Worm (Caenorhabditis elegans): Measurements from ENCODE around the gene acp-6.

acp-6 gene

DNA sequence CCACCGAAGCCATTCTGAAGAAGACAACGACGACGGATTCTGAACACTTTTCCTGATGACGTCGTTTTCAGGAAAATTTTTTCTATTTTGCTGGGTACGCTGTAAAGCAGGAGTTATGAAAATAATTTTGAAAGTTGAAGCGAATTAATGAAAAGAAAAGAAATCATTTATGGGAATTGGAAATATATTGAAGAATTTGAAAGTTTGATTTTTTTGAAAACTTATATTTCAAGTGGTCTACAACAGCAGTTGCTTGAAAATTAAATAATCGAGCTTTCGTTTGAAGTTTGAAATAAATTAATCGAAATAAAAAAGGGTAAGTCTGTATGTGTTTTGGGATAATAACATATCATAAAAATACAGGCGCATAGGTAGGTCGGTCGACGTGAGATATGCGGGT lies 42.0 kb downstream of the acp-6 start, which contains the start of gene shl-1:
TSS of gene shl-1 (minus strand) at position 101 of the 400 bp plus-strand sequence.
- no peak for TF ChIP-seq sptf-1 (tag; optimal IDR thresholded peaks at IDR 0.05)
- TF ChIP-seq efl-3 (GFP tag; optimal IDR thresholded peaks at IDR 0.05), result no peak
- no peak for TF ChIP-seq hlh-17 (GFP tag; optimal IDR thresholded peaks at IDR 0.05; ENCODE audit: borderline replicate concordance)
- TF ChIP-seq dpl-1 (GFP tag; optimal IDR thresholded peaks at IDR 0.05), result no peak
- TF ChIP-seq ztf-11 (tag; optimal IDR thresholded peaks at IDR 0.05), result no peak
- no peak for TF ChIP-seq egl-13 (tag; optimal IDR thresholded peaks at IDR 0.05)
- TF ChIP-seq fkh-8 (tag; optimal IDR thresholded peaks at IDR 0.05), result no peak
- no peak for TF ChIP-seq mep-1 (tag; optimal IDR thresholded peaks at IDR 0.05)
- no peak for TF ChIP-seq C16A3.4 (tag; optimal IDR thresholded peaks at IDR 0.05)
- no peak for TF ChIP-seq ceh-82 (tag; optimal IDR thresholded peaks at IDR 0.05)
- TF ChIP-seq elt-2 (tag; optimal IDR thresholded peaks at IDR 0.05), result no peak
- no peak for TF ChIP-seq ets-5 (GFP tag; IDR thresholded peaks at IDR 0.05)
- no peak for TF ChIP-seq fos-1 (tag; optimal IDR thresholded peaks at IDR 0.05)
- TF ChIP-seq ceh-63 (GFP tag; optimal IDR thresholded peaks at IDR 0.05), result no peak
- no peak for TF ChIP-seq snu-23 (GFP tag; optimal IDR thresholded peaks at IDR 0.05)
- TF ChIP-seq ceh-90 (tag; optimal IDR thresholded peaks at IDR 0.05), result no peak
- no peak for TF ChIP-seq C04F5.9 (tag; optimal IDR thresholded peaks at IDR 0.05)

DNA sequence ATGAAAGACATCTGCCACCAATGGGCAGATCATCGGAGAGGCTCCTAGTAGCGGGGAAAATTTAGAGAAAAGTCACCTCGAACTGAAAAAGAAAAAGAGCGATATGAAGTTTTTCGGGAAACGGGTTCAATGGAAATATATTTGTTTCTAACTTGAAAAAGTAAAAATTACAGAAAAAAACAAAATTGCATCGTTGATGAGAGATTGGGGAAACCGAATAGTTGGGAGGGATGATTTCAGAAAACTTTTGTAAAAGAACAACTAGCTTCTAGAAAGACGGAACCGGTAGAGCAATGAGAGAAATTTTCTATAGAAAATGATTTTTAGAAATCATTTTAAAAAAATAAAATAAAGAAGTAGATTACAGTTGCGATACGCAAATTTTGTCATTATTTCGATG lies 47.5 kb downstream of the acp-6 start:
- no peak for TF ChIP-seq snu-23 (GFP tag; optimal IDR thresholded peaks at IDR 0.05)
- no peak for TF ChIP-seq nhr-237 (tag; optimal IDR thresholded peaks at IDR 0.05)
- no peak for TF ChIP-seq lir-3 (tag; optimal IDR thresholded peaks at IDR 0.05; ENCODE audit: poor library complexity)
- TF ChIP-seq nhr-71 (tag; optimal IDR thresholded peaks at IDR 0.05), result no peak
- no peak for TF ChIP-seq Y116A8C.19 (tag; optimal IDR thresholded peaks at IDR 0.05; ENCODE audit: borderline replicate concordance)
- TF ChIP-seq fkh-10 (GFP tag; optimal IDR thresholded peaks at IDR 0.05), result no peak
- no peak for TF ChIP-seq nhr-76 (tag; optimal IDR thresholded peaks at IDR 0.05)
- TF ChIP-seq hpl-2 (GFP tag; optimal IDR thresholded peaks at IDR 0.05), result no peak
- TF ChIP-seq mab-9 (GFP tag; IDR thresholded peaks at IDR 0.05), result no peak
- no peak for TF ChIP-seq nhr-12 (tag; optimal IDR thresholded peaks at IDR 0.05)

DNA sequence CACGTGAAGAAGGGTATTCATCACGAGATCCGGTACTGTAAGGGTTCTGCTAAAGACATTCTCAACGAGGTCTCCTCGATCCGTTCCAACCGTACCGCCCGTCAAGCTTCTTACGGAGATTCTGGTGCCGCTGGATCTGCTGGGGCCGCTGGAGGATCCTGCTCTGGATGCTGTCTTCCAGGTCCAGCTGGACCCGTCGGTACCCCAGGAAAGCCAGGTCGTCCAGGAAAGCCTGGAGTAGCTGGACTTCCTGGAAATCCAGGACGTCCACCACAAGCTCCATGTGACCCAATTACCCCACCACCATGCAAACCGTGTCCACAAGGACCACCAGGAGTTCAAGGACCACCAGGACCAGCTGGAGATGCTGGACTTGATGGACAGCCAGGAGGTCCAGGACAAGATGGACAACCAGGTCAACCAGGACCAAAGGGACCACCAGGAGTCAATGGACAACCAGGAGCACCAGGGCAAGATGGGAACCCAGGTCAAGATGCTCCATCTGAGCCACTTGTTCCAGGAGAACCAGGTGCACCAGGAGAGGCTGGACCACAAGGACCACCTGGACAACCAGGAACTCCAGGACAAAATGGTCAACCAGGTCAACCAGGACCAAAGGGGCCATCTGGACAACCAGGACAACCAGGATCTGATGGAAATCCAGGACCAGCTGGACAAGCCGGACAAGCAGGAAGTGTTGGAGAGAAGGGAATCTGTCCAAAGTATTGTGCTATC lies 48.4 kb downstream of the acp-6 start:
- TF ChIP-seq pag-3 (tag; optimal IDR thresholded peaks at IDR 0.05; ENCODE audit: borderline replicate concordance, insufficient read depth) (no peak), elt-3 (tag; optimal IDR thresholded peaks at IDR 0.05) (no peak), sptf-1 (tag; optimal IDR thresholded peaks at IDR 0.05) (no peak), lin-13 (GFP tag; optimal IDR thresholded peaks at IDR 0.05) (no peak), dpl-1 (GFP tag; optimal IDR thresholded peaks at IDR 0.05) (no peak), ceh-90 (tag; optimal IDR thresholded peaks at IDR 0.05) (no peak), efl-1 (optimal IDR thresholded peaks at IDR 0.05) (no peak), efl-1 (GFP tag; optimal IDR thresholded peaks at IDR 0.05 in 1 of 2) (no peak), blmp-1 (tag; optimal IDR thresholded peaks at IDR 0.05) (no peak), snu-23 (GFP tag; optimal IDR thresholded peaks at IDR 0.05) (no peak), nhr-84 (tag; optimal IDR thresholded peaks at IDR 0.05) (no peak), egl-27 (tag; optimal IDR thresholded peaks at IDR 0.05) (no peak)

DNA sequence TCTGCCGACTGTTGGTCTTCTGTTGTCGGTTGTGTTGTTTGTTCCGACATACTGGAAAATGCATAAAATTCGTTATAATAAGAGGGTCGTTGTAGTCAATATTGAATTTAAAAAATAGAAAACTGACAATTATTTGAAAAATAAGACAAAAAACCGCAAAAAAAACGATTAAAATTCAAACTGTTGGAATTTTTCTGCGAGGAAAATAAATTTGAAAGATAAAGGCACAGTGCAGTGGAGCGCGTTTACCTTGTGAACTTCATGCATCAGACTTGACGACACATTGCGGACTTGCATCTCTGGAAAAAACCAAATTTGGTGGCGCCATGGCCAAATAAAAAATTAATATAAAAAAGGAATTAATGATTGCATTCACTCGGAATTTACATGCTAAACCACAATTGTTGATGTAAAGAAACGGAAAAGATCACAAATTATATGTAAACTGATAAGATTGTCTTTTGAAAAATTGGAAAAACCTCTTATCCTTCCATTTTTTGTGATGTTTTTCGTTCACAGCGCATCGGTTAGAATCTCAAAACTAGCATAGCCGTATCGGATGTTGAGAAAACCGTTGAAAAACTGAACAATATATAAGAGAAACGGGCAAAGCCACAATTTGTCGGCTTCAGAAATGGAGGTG lies 49.3 kb downstream of the acp-6 start, which contains the start of the genes hrpf-2 and bli-6:
TSS of gene hrpf-2 (minus strand) at position 51 of the 643 bp plus-strand sequence.
TSS of gene bli-6 (plus strand) at position 593 of the 643 bp plus-strand sequence.
- no peak for TF ChIP-seq fkh-10 (GFP tag; optimal IDR thresholded peaks at IDR 0.05)
- TF ChIP-seq ceh-90 (tag; optimal IDR thresholded peaks at IDR 0.05), result no peak
- TF ChIP-seq alr-1 (tag; optimal IDR thresholded peaks at IDR 0.05; ENCODE audit: borderline replicate concordance), result no peak
- TF ChIP-seq mdl-1 (tag; optimal IDR thresholded peaks at IDR 0.05), result peak in 1 of 2 experiments; percentile 54
- TF ChIP-seq nhr-85 (tag), result peak; percentile 86
- no peak for TF ChIP-seq hlh-4 (tag; optimal IDR thresholded peaks at IDR 0.05)
- no peak for TF ChIP-seq nhr-11 (tag; optimal IDR thresholded peaks at IDR 0.05)
- TF ChIP-seq pax-3 (tag; optimal IDR thresholded peaks at IDR 0.05), result no peak
- peak; percentile 18 for TF ChIP-seq elt-2 (tag; optimal IDR thresholded peaks at IDR 0.05)
- peak; percentile 39 for TF ChIP-seq jun-1 (tag; optimal IDR thresholded peaks at IDR 0.05)
- TF ChIP-seq ztf-4 (tag; optimal IDR thresholded peaks at IDR 0.05), result no peak
- no peak for TF ChIP-seq nhr-84 (tag; optimal IDR thresholded peaks at IDR 0.05)
- TF ChIP-seq fos-1 (tag; optimal IDR thresholded peaks at IDR 0.05), result peak; percentile 14
- TF ChIP-seq unc-98 (GFP tag; IDR thresholded peaks at IDR 0.05), result no peak
- peak; percentile 85 for TF ChIP-seq nhr-47 (tag; optimal IDR thresholded peaks at IDR 0.05)
- TF ChIP-seq mep-1 (tag; optimal IDR thresholded peaks at IDR 0.05), result peak; percentile 92
- TF ChIP-seq unc-62 (GFP tag; optimal IDR thresholded peaks at IDR 0.05), result no peak
- TF ChIP-seq mab-9 (GFP tag; IDR thresholded peaks at IDR 0.05), result no peak

Measured in whole organism, L1 larva.